Fruit fly (Drosophila melanogaster) ovary, adult (tissue): ENCODE data around the gene Surf1.

Source experiments
- CG17801 ChIP-seq: fragments of 200-800 bp; optimal IDR thresholded peaks from 2 replicates; lab custom pipeline; 2019; ENCODE audit warnings: missing biosample characterization, mild to moderate bottlenecking, missing genetic modification characterization, moderate library complexity; ENCODE audit not compliant: partially characterized antibody

The Surf1 gene

DNA sequence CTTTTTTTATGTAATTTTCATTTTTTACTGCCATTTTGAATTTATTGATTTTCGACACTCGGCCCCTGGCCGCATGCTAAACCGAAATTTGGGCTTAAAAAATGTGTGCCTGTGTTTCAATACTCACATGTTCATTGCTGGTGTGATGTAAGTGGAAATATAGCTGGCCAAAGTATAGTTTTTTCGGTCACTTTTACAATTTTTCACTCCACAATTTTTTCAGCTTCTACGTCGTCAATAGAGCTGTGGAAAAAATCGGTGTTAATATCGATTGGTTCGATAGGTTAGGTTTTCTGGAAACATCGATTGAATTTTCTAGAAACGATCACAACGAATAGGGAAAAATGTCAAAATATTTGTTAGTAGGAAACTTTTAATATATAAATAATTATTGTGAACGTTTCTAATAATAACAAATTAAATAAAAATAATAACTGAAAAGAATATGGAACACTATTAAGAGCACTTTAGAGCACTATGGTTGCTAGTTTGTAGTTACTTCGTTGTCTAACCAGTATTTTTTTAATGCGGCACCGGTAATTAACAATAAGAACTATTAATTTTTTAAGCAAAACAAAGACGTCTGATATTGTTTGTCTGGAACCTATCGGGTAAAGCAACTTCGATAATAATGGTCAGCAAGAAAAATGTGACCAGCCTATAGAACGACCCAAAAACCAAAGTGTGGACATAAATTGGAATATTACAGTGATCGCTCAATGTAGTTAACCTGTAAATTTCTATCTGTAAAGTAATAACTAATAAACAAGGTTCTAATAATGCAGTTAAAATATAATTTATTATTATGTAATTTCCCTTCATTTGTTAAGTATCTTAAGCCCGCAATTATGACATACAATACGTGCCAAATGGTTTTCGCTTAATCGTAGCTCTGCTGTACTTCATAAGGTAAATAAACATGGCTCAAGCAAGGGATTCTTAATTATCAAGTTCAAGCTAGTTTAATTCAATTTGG is 2.6 kb upstream of the Surf1 start, which contains the start of the genes CG10077 and CG9948:
CG10077 (minus strand) TSS at position 651 of the 976 bp plus-strand sequence.
CG9948 (plus strand) TSS at position 738 of the 976 bp plus-strand sequence.
- TF ChIP-seq CG17801, result peak; percentile 94

DNA sequence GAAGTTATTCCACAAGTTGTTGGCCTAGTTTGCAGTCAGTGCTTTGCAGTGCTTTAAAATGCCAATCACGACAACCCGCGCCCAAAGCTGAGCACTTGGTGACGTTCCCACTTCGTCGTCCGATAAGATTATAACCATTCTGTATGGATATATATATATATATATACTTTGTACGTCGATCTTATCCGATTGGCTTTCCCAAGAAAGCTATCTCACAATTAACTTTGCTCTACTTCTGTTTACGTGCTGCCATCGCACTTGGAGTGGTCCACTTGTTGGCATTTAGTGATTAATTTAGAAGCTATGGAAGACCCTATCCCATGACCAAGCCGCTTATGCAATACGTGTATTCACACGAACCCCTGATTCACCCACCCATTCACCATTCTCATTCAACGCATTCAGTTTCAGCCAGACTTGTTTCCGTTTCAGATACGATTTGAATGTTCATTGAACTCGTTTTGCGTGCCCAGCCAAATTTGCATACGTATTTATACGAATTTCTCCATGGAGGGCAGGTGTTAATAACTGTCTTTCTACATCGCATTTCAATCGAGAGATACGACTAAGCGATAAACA is 3.9 kb downstream of the Surf1 start:
- TF ChIP-seq CG17801, result no peak

DNA sequence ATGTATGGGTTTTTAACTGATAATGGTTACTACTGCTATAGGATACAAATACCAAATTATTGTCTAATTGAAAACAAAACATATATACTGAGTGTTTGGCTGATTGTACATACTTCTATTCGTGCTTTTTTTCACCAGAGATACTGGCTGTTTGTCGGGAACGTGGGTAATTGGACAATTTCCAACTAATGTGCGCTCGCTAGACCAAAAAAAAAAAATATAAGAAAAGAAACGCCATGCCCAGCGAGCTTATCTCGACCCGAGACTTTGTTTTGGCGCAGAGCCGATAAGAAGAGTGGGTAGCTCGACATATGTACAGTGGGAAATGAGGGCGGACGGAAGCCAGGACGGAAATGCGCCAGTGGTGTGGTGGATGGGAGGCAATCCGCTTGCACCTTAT is 5.0 kb downstream of the Surf1 start:
- TF ChIP-seq CG17801, result no peak

- no peak for TF ChIP-seq CG17801
Measured at dm6 chr3L:6963792-6964487, 5.8 kb downstream of the Surf1 start.

- peak; percentile 74 for TF ChIP-seq CG17801
Measured at dm6 chr3L:6964488-6965152, 6.5 kb downstream of the Surf1 start, which contains the start of gene sgl. Gene sgl, minus strand, starts transcription at chr3L:6964758.

DNA sequence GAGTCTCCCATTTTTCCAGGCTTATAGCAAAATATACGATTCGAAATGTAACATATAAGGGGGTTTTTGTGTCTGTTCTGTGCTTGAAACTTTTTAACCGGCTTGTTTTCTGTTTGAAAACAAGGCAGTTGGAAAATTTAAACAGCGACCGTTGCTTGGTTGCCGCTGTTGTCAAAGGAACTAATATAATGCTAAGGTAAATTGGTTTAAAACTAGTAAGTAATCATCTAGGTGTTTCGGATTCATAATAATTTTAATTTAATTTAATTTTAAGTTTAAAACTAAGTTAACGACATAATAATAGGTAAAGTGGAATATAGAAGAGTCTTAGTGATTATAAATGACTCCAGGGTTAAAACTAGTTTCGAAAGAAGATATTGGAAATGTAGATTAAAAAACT is 9.7 kb downstream of the Surf1 start, which contains the start of gene CG10064:
CG10064 (minus strand) TSS at position 101 of the 400 bp plus-strand sequence.
- TF ChIP-seq CG17801, result no peak

DNA sequence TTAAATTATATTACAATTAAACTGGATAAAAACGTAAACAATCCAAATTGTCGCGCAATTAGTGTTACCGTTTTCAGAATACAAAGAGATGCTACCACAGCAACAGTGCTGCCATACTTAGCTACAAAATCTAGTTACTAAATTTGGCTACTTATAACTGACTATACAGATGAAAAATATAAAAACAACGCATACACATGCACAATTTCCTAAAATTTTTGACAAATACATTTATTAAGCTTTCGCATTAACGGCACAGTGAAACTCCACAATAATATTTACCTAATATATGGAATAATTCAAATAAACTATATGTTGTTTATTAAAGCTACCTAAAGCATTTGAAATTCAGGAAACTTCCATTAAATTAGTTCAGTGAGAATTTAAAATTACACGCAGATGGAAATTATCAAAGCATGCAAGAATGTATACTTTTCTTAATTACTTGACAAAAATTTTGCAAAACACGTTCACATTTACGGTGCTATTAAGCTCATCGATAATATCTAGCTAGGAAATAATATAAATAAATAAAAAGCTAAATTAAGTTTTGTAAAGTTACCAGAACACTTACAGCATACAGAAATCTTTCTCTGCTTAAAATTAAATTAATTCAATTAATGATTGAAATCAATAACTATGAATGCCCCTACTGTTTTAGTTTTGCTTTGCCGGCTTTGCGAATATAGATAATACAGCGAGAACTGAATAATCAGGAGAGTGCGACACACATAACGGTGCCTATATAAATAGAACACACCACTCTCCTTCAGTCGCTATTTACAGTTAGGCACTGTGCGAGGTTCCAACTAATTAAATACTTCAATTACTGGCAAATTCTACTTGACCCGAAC is 11.0 kb downstream of the Surf1 start, which contains the start of the genes Mis12 and CG9953:
Mis12 (minus strand) TSS at position 88 of the 854 bp plus-strand sequence.
CG9953 (plus strand) TSS at position 698 of the 854 bp plus-strand sequence.
- TF ChIP-seq CG17801, result peak; percentile 63

DNA sequence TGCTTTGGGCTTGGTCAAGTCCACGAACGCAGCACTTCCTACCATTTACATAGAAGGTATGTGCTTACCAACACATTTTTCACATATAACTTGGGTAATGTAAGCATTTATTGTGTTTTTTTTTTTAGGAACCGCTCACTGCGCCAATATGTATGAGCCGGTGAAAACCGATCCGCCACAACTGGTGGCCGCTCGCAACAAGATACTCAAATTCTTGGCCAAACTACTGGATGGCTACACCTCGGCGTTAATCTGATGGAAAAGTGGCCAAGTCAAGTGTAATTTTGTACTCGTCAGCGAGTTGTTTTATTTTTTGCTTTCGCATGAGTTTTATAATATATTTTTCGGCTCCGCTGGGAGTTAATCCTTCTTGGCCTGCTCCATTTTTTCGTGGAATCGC is 13.2 kb downstream of the Surf1 start:
- no peak for TF ChIP-seq CG17801

dm6 chr3L:6972367-6972766 is 14.2 kb downstream of the Surf1 start, which contains the start of gene CG10063:
Gene CG10063, minus strand, starts transcription at chr3L:6972467.
- no peak for TF ChIP-seq CG17801

DNA sequence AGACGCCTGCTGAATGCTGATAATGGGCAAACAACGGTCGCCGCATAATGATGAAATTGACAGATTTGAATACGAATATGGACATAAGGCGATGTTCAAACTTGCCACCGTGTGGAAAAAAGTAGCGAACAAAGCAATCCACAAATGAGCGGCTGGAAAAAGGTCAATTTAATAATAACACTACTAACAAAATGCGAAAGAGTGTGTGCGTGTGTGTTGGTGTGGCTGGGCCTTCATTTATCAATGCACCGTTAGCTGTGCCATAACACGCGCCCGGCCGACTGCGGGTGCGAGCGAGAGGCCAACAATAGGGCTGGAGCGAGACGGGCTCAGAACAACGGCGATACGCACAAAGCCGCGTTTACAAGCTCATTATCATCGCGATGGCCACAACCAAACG is 17.7 kb downstream of the Surf1 start:
- TF ChIP-seq CG17801, result no peak

dm6 chr3L:6976601-6977140 is 18.5 kb downstream of the Surf1 start:
- TF ChIP-seq CG17801, result no peak

- TF ChIP-seq CG17801, result no peak
Measured at dm6 chr3L:6977391-6977790, 19.2 kb downstream of the Surf1 start.

DNA sequence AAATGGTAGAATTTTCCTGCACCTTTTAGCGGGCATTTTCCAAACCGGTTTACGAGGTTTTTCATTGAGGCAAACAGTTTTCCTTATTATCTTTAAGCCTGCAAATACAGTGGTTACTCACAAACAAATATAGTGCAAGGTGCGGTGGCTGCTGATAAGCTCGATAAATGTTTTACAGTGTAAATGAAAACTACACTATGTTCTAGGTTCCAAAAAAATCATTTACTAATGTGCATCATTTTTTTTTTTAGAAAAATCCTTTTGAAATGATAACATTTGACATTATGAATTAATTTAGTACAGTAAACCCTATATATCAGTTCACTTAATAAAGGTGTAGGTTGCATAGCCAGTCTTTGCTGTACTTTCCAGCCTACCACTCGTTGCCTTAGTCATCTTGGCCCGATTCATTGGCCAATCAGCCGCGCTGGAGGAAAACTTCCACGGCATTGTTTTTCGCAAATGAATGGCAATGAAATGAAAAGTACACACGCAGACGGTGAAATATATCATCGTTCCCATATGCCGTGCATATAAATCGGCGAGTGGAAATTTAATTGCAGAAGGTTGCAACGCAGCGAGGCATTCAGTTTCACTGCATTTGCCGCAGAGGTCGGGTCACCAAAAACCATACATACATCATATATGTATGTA is 20.0 kb downstream of the Surf1 start:
- no peak for TF ChIP-seq CG17801

- TF ChIP-seq CG17801, result no peak
Measured at dm6 chr3L:6978757-6979386, 20.7 kb downstream of the Surf1 start.
